Worm (Caenorhabditis elegans): ENCODE data around the gene Y37H2A.1.

ce11 chrV:18142549-18142948, 34.5 kb downstream of the Y37H2A.1 start, which contains the start of gene Y37H2A.13:
- no peak for TF ChIP-seq him-1 (tag; optimal IDR thresholded peaks at IDR 0.05)
- TF ChIP-seq W03F9.2 (tag; optimal IDR thresholded peaks at IDR 0.05), result no peak

Data from whole organism, L4/young adult.